Fruit fly (Drosophila melanogaster) whole organism, adult: ENCODE data around the gene CG34451.

ENCODE experiments used
- CG11617 ChIP-seq: fragments of 200-800 bp; sonication (Bioruptor generic); optimal IDR thresholded peaks from 2 replicates; lab custom pipeline; 2017; ENCODE audit warnings: mild to moderate bottlenecking, missing biosample characterization, missing genetic modification reagents, missing genetic modification characterization
- CG14711 ChIP-seq: fragments of 200-800 bp; sonication (Bioruptor generic); optimal IDR thresholded peaks from 2 replicates; lab custom pipeline; 2018; ENCODE audit warnings: missing biosample characterization, mild to moderate bottlenecking, missing genetic modification characterization, moderate library complexity
- CG1620 ChIP-seq: fragments of 200-800 bp; sonication (Bioruptor generic); optimal IDR thresholded peaks from 2 replicates; lab custom pipeline; 2016; ENCODE audit warnings: missing biosample characterization, missing genetic modification characterization
- CG33017 ChIP-seq: fragments of 200-800 bp; sonication (Bioruptor generic); optimal IDR thresholded peaks from 2 replicates; lab custom pipeline; 2018; ENCODE audit warnings: missing biosample characterization, mild to moderate bottlenecking, missing genetic modification characterization, moderate library complexity
- CG5204 ChIP-seq: fragments of 200-800 bp; sonication (Bioruptor generic); optimal IDR thresholded peaks from 2 replicates; lab custom pipeline; 2016; ENCODE audit warnings: missing biosample characterization, missing genetic modification characterization
- CG7101 ChIP-seq: fragments of 200-800 bp; sonication (Bioruptor generic); optimal IDR thresholded peaks from 2 replicates; lab custom pipeline; 2018; ENCODE audit warnings: missing biosample characterization, mild to moderate bottlenecking, missing genetic modification characterization, moderate library complexity
- Clk ChIP-seq: fragments of 200-800 bp; sonication (Bioruptor generic); optimal IDR thresholded peaks from 2 replicates; lab custom pipeline; 2017; ENCODE audit warnings: missing biosample characterization, missing genetic modification characterization
- Hr96 ChIP-seq: fragments of 200-800 bp; sonication (Bioruptor generic); optimal IDR thresholded peaks from 2 replicates; lab custom pipeline; 2016; ENCODE audit warnings: missing biosample characterization, missing genetic modification characterization
- cic ChIP-seq: fragments of 200-800 bp; sonication (Bioruptor generic); optimal IDR thresholded peaks from 2 replicates; lab custom pipeline; 2017; ENCODE audit warnings: missing biosample characterization, mild to moderate bottlenecking, missing genetic modification characterization, moderate library complexity
- kay ChIP-seq: fragments of 200-800 bp; sonication (Bioruptor generic); peaks from one replicate; lab custom pipeline; 2016; ENCODE audit warnings: missing biosample characterization, missing genetic modification characterization, borderline replicate concordance
- pad ChIP-seq: fragments of 200-800 bp; sonication (Bioruptor generic); optimal IDR thresholded peaks from 3 replicates; lab custom pipeline; 2017; ENCODE audit warnings: missing biosample characterization, missing genetic modification characterization, mild to moderate bottlenecking, moderate library complexity, missing genetic modification reagents

dm6 chr3L:15662510-15662909, 29.4 kb downstream of the CG34451 start:
- no peak for TF ChIP-seq kay
- no peak for TF ChIP-seq CG1620 (GFP tag; lab: Kevin White, UChicago)
- no peak for TF ChIP-seq Hr96 (GFP tag; lab: Kevin White, UChicago)
- TF ChIP-seq cic (GFP tag; lab: Kevin White, UChicago) = no peak
- no peak for TF ChIP-seq CG14711 (tag; lab: Kevin White, UChicago)
- no peak for TF ChIP-seq pad (GFP tag; lab: Kevin White, UChicago)
- no peak for TF ChIP-seq CG7101 (tag; lab: Kevin White, UChicago)
- TF ChIP-seq CG33017 (tag; lab: Kevin White, UChicago) = no peak
- TF ChIP-seq CG5204 (GFP tag; lab: Kevin White, UChicago) = no peak
- TF ChIP-seq CG11617 = no peak
- TF ChIP-seq Clk (GFP tag; lab: Kevin White, UChicago) = no peak
